ENCODE assay signal across 5 fruit fly cellular contexts in genomic region chr3R:10161163-10161562, dm6.
TF ChIP-seq lines count a peak whose summit lies in the region.

Gene CG6254 (minus strand): TSS chr3R:10161331.

- peak; percentile 7 to 20 for TF ChIP-seq CTCF in S2 (optimal IDR thresholded peaks at IDR 0.05; lab: Kevin White, UChicago)
- TF ChIP-seq CTCF in whole organism, embryonic (GFP tag; optimal IDR thresholded peaks at IDR 0.05; lab: Kevin White, UChicago), result no peak

TF ChIP-seq in whole organism, adult, 20 proteins besides CTCF, POLR2A, EP300 and RAD21:
- TF ChIP-seq Clk (GFP tag; optimal IDR thresholded peaks at IDR 0.05; lab: Kevin White, UChicago) (no peak), pad (GFP tag; optimal IDR thresholded peaks at IDR 0.05; lab: Kevin White, UChicago) (peak; percentile 22), CG5204 (GFP tag; optimal IDR thresholded peaks at IDR 0.05; lab: Kevin White, UChicago) (peak; percentile 20), cic (GFP tag; optimal IDR thresholded peaks at IDR 0.05; lab: Kevin White, UChicago) (no peak), Mnt (GFP tag; optimal IDR thresholded peaks at IDR 0.05; lab: Kevin White, UChicago) (no peak), CG14711 (tag; optimal IDR thresholded peaks at IDR 0.05; lab: Kevin White, UChicago) (peak; percentile 43), kay (GFP tag; lab: Kevin White, UChicago; ENCODE audit: borderline replicate concordance) (no peak), toe (GFP tag; optimal IDR thresholded peaks at IDR 0.05; lab: Kevin White, UChicago) (peak; percentile 62), CG7101 (tag; optimal IDR thresholded peaks at IDR 0.05; lab: Kevin White, UChicago) (peak; percentile 41), CG33017 (tag; optimal IDR thresholded peaks at IDR 0.05; lab: Kevin White, UChicago) (peak; percentile 38), ovo (GFP tag; optimal IDR thresholded peaks at IDR 0.05; lab: Kevin White, UChicago) (peak; percentile 88), CG12768 (GFP tag; optimal IDR thresholded peaks at IDR 0.05; lab: Kevin White, UChicago) (no peak), bab1 (GFP tag; optimal IDR thresholded peaks at IDR 0.05; lab: Kevin White, UChicago) (peak; percentile 65), CG11617 (GFP tag; optimal IDR thresholded peaks at IDR 0.05; lab: Kevin White, UChicago) (no peak), cnc (optimal IDR thresholded peaks at IDR 0.05; lab: Kevin White, UChicago) (no peak), CG1620 (GFP tag; optimal IDR thresholded peaks at IDR 0.05; lab: Kevin White, UChicago) (peak; percentile 13), Hr96 (GFP tag; optimal IDR thresholded peaks at IDR 0.05; lab: Kevin White, UChicago) (no peak), CG7045 (GFP tag; optimal IDR thresholded peaks at IDR 0.05; lab: Kevin White, UChicago) (peak; percentile 27), tj (GFP tag; optimal IDR thresholded peaks at IDR 0.05; lab: Kevin White, UChicago) (no peak), Crg-1 (GFP tag; optimal IDR thresholded peaks at IDR 0.05; lab: Kevin White, UChicago) (peak; percentile 25)

TF ChIP-seq in whole organism, embryonic, 481 proteins besides CTCF, POLR2A, EP300 and RAD21 (continues in another document):
- TF ChIP-seq CG1603 (tag; optimal IDR thresholded peaks at IDR 0.05; lab: Kevin White, UChicago) (peak; percentile 68), HLH54F (GFP tag; optimal IDR thresholded peaks at IDR 0.05; lab: Kevin White, UChicago) (peak; percentile 10), chif (GFP tag; optimal IDR thresholded peaks at IDR 0.05; lab: Kevin White, UChicago) (peak in 1 of 2 experiments; percentile 33), CG30020 (tag; optimal IDR thresholded peaks at IDR 0.05; lab: Kevin White, UChicago) (peak; percentile 54), ken (GFP tag; IDR thresholded peaks at IDR 0.05; lab: Robert Waterston, UW) (peak; percentile 40; the same call in 1 of the 3 replicates), CG2199 (GFP tag; IDR thresholded peaks at IDR 0.05; lab: Robert Waterston, UW) (peak; percentile 55; the same call in 1 of the 3 replicates), CG15514 (GFP tag; optimal IDR thresholded peaks at IDR 0.05; lab: Kevin White, UChicago) (peak; percentile 100), Gug (GFP tag; IDR thresholded peaks at IDR 0.05; lab: Robert Waterston, UW) (peak; percentile 35; the same call in 1 of the 4 replicates), tin (GFP tag; optimal IDR thresholded peaks at IDR 0.05; lab: Kevin White, UChicago) (peak; percentile 47), CG13775 (GFP tag; optimal IDR thresholded peaks at IDR 0.05; lab: Kevin White, UChicago) (no peak), CG34224 (GFP tag; IDR thresholded peaks at IDR 0.05; lab: Robert Waterston, UW; ENCODE audit: partially characterized antibody) (peak; percentile 16; the same call in 1 of the 3 replicates), CG12744 (GFP tag; optimal IDR thresholded peaks at IDR 0.05; lab: Kevin White, UChicago) (peak; percentile 48), Hsf (GFP tag; optimal IDR thresholded peaks at IDR 0.05; lab: Kevin White, UChicago) (peak; percentile 34), org-1 (GFP tag; optimal IDR thresholded peaks at IDR 0.05; lab: Kevin White, UChicago) (no peak), sob (GFP tag; IDR thresholded peaks at IDR 0.05; lab: Robert Waterston, UW) (peak; percentile 63), CG9817 (tag; optimal IDR thresholded peaks at IDR 0.05; lab: Kevin White, UChicago) (peak; percentile 32), CG10654 (GFP tag; optimal IDR thresholded peaks at IDR 0.05; lab: Kevin White, UChicago) (peak; percentile 18), CG2889 (GFP tag; IDR thresholded peaks at IDR 0.05; lab: Robert Waterston, UW) (no peak), CG3281 (GFP tag; optimal IDR thresholded peaks at IDR 0.05; lab: Kevin White, UChicago) (peak; percentile 100), so (GFP tag; IDR thresholded peaks at IDR 0.05; lab: Robert Waterston, UW) (no peak; the same call in 2 of the 3 replicates), Med (GFP tag; lab: Kevin White, UChicago) (peak; percentile 88), prd (optimal IDR thresholded peaks at IDR 0.05; lab: Kevin White, UChicago) (no peak), prd (GFP tag; IDR thresholded peaks at IDR 0.05; lab: Robert Waterston, UW) (0 out of 3 replicates have a peak, but pooled peaks have one; percentile 37)

TF ChIP-seq in whole organism, prepupa, 60 proteins besides CTCF, POLR2A, EP300 and RAD21 (continues in another document):
- peak; percentile 42 for TF ChIP-seq Blimp-1 (GFP tag; optimal IDR thresholded peaks at IDR 0.05; lab: Kevin White, UChicago)
- no peak for TF ChIP-seq CG11762 (GFP tag; optimal IDR thresholded peaks at IDR 0.05; lab: Kevin White, UChicago; ENCODE audit: insufficient read depth)
- TF ChIP-seq Sox15 (GFP tag; optimal IDR thresholded peaks at IDR 0.05; lab: Kevin White, UChicago), result no peak
- no peak for TF ChIP-seq Eip78C (GFP tag; lab: Kevin White, UChicago)
- TF ChIP-seq Lpt (GFP tag; optimal IDR thresholded peaks at IDR 0.05; lab: Kevin White, UChicago), result no peak
- no peak for TF ChIP-seq topi (GFP tag; optimal IDR thresholded peaks at IDR 0.05; lab: Kevin White, UChicago)
- no peak for TF ChIP-seq svp (GFP tag; lab: Kevin White, UChicago)
- TF ChIP-seq Gug (GFP tag; IDR thresholded peaks at IDR 0.05; lab: Robert Waterston, UW), result no peak
- TF ChIP-seq OdsH (GFP tag; optimal IDR thresholded peaks at IDR 0.05; lab: Kevin White, UChicago), result no peak
- TF ChIP-seq Hr39 (GFP tag; optimal IDR thresholded peaks at IDR 0.05; lab: Kevin White, UChicago), result peak; percentile 47
- no peak for TF ChIP-seq CG8632 (GFP tag; optimal IDR thresholded peaks at IDR 0.05; lab: Kevin White, UChicago)
- TF ChIP-seq ss (GFP tag; optimal IDR thresholded peaks at IDR 0.05; lab: Kevin White, UChicago), result no peak
- no peak for TF ChIP-seq eg (GFP tag; IDR thresholded peaks at IDR 0.05; lab: Robert Waterston, UW)
- no peak for TF ChIP-seq achi (GFP tag; optimal IDR thresholded peaks at IDR 0.05; lab: Kevin White, UChicago)
- TF ChIP-seq CG31627 (GFP tag; optimal IDR thresholded peaks at IDR 0.05; lab: Kevin White, UChicago), result peak; percentile 43
- peak; percentile 65 for TF ChIP-seq Sox14 (GFP tag; optimal IDR thresholded peaks at IDR 0.05; lab: Kevin White, UChicago)
- no peak for TF ChIP-seq Met (GFP tag; optimal IDR thresholded peaks at IDR 0.05; lab: Kevin White, UChicago)
- TF ChIP-seq CG6808 (GFP tag; optimal IDR thresholded peaks at IDR 0.05; lab: Kevin White, UChicago), result no peak
- TF ChIP-seq CG10631 (GFP tag; optimal IDR thresholded peaks at IDR 0.05; lab: Kevin White, UChicago), result no peak
- peak; percentile 26 for TF ChIP-seq lz (GFP tag; optimal IDR thresholded peaks at IDR 0.05; lab: Kevin White, UChicago)
- no peak for TF ChIP-seq salr (GFP tag; optimal IDR thresholded peaks at IDR 0.05; lab: Kevin White, UChicago)
- TF ChIP-seq CG6276 (GFP tag; optimal IDR thresholded peaks at IDR 0.05; lab: Kevin White, UChicago), result no peak
- TF ChIP-seq cyc (GFP tag; optimal IDR thresholded peaks at IDR 0.05; lab: Kevin White, UChicago), result no peak
- TF ChIP-seq dac (GFP tag; optimal IDR thresholded peaks at IDR 0.05; lab: Kevin White, UChicago), result no peak
- peak; percentile 7 for TF ChIP-seq CG11902 (GFP tag; optimal IDR thresholded peaks at IDR 0.05; lab: Kevin White, UChicago)
- no peak for TF ChIP-seq CG32006 (GFP tag; optimal IDR thresholded peaks at IDR 0.05; lab: Kevin White, UChicago)
- no peak for TF ChIP-seq CG3032 (tag; optimal IDR thresholded peaks at IDR 0.05; lab: Kevin White, UChicago)
- no peak for TF ChIP-seq Sox102F (GFP tag; optimal IDR thresholded peaks at IDR 0.05; lab: Kevin White, UChicago)

TF ChIP-seq in whole organism, wandering third instar larva, 38 proteins besides CTCF, POLR2A, EP300 and RAD21:
- TF ChIP-seq Hr78 (GFP tag; optimal IDR thresholded peaks at IDR 0.05; lab: Kevin White, UChicago) (no peak), CG9705 (GFP tag; optimal IDR thresholded peaks at IDR 0.05; lab: Kevin White, UChicago) (peak; percentile 45), dsf (GFP tag; optimal IDR thresholded peaks at IDR 0.05; lab: Kevin White, UChicago; ENCODE audit: borderline replicate concordance) (no peak), Hr83 (GFP tag; optimal IDR thresholded peaks at IDR 0.05; lab: Kevin White, UChicago; ENCODE audit: poor library complexity, severe bottlenecking) (peak; percentile 74), foxo (GFP tag; optimal IDR thresholded peaks at IDR 0.05; lab: Kevin White, UChicago) (peak in 1 of 2 experiments; percentile 51), ey (GFP tag; optimal IDR thresholded peaks at IDR 0.05; lab: Kevin White, UChicago) (peak; percentile 13), usp (GFP tag; optimal IDR thresholded peaks at IDR 0.05; lab: Kevin White, UChicago) (no peak), woc (GFP tag; optimal IDR thresholded peaks at IDR 0.05; lab: Kevin White, UChicago) (peak; percentile 81), br (GFP tag; optimal IDR thresholded peaks at IDR 0.05; lab: Kevin White, UChicago) (no peak), dmrt93B (GFP tag; optimal IDR thresholded peaks at IDR 0.05; lab: Kevin White, UChicago) (no peak), sage (GFP tag; optimal IDR thresholded peaks at IDR 0.05; lab: Kevin White, UChicago) (no peak), Rel (GFP tag; optimal IDR thresholded peaks at IDR 0.05; lab: Kevin White, UChicago) (no peak), Rel (tag; optimal IDR thresholded peaks at IDR 0.05; lab: Kevin White, UChicago) (no peak), OdsH (GFP tag; optimal IDR thresholded peaks at IDR 0.05; lab: Kevin White, UChicago) (peak; percentile 8), Abd-B (GFP tag; optimal IDR thresholded peaks at IDR 0.05; lab: Kevin White, UChicago) (no peak)
